Worm (Caenorhabditis elegans) whole organism, L2 larva: ENCODE results near the gene cfap-36.

Source experiments
- C34F6.9 ChIP-seq: fragments of 150-350 bp; optimal IDR thresholded peaks from 2 replicates; lab custom pipeline; 2014; ENCODE audit warnings: missing biosample characterization, missing genetic modification characterization
- F13H6.1 ChIP-seq: sonication (generic microtip); optimal IDR thresholded peaks from 2 replicates; lab custom pipeline; 2016; ENCODE audit warnings: missing genetic modification characterization, missing compliant biosample characterization
- R02D3.7 ChIP-seq: fragments of 150-350 bp; optimal IDR thresholded peaks from 2 replicates; lab custom pipeline; 2014; ENCODE audit warnings: missing biosample characterization, missing genetic modification characterization
- Y55F3AM.14 ChIP-seq: fragments of 200-800 bp; sonication (Bioruptor generic); optimal IDR thresholded peaks from 2 replicates; lab custom pipeline; 2018; ENCODE audit warnings: mild to moderate bottlenecking, missing genetic modification characterization, missing compliant biosample characterization
- ZK546.5 ChIP-seq: sonication (generic microtip); optimal IDR thresholded peaks from 2 replicates; lab custom pipeline; 2017; ENCODE audit warnings: missing biosample characterization, missing genetic modification characterization
- alr-1 ChIP-seq: fragments of 150-350 bp; optimal IDR thresholded peaks from 2 replicates; lab custom pipeline; 2014; ENCODE audit warnings: missing biosample characterization, missing genetic modification characterization
- aly-2 ChIP-seq: fragments of 150-350 bp; optimal IDR thresholded peaks from 2 replicates; lab custom pipeline; 2014; ENCODE audit warnings: missing biosample characterization, missing genetic modification characterization
- ama-1 ChIP-seq: fragments of 150-350 bp; optimal IDR thresholded peaks from 2 replicates; lab custom pipeline; 2018; ENCODE audit warnings: inconsistent platforms
- blmp-1 ChIP-seq: sonication (generic microtip); optimal IDR thresholded peaks from 2 replicates; lab custom pipeline; 2017; ENCODE audit warnings: missing genetic modification characterization, mild to moderate bottlenecking, missing compliant biosample characterization, antibody characterized with exemption, moderate library complexity; ENCODE audit not compliant: insufficient read depth
- ceh-16 ChIP-seq: fragments of 150-350 bp; optimal IDR thresholded peaks from 2 replicates; lab custom pipeline; 2014; ENCODE audit warnings: missing biosample characterization, missing genetic modification characterization
- ceh-82 ChIP-seq: fragments of 150-350 bp; optimal IDR thresholded peaks from 2 replicates; lab custom pipeline; 2014; ENCODE audit warnings: missing biosample characterization, missing genetic modification characterization
- crh-2 ChIP-seq: sonication (generic microtip); optimal IDR thresholded peaks from 2 replicates; lab custom pipeline; 2017; ENCODE audit warnings: missing biosample characterization, missing genetic modification characterization
- dmd-4 ChIP-seq: sonication (generic microtip); optimal IDR thresholded peaks from 2 replicates; lab custom pipeline; 2017; ENCODE audit warnings: missing biosample characterization, missing genetic modification characterization
- egl-27 ChIP-seq: sonication (generic microtip); optimal IDR thresholded peaks from 3 replicates; lab custom pipeline; 2017; ENCODE audit warnings: missing biosample characterization, missing genetic modification reagents, missing genetic modification characterization
- elt-1 ChIP-seq: fragments of 150-350 bp; optimal IDR thresholded peaks from 2 replicates; lab custom pipeline; 2014; ENCODE audit warnings: missing biosample characterization, missing genetic modification characterization
- elt-3 ChIP-seq: sonication (generic microtip); optimal IDR thresholded peaks from 2 replicates; lab custom pipeline; 2017; ENCODE audit warnings: missing biosample characterization, missing genetic modification characterization
- fos-1 ChIP-seq: fragments of 150-350 bp; optimal IDR thresholded peaks from 2 replicates; lab custom pipeline; 2014; ENCODE audit warnings: missing biosample characterization, missing genetic modification characterization
- gmeb-1 ChIP-seq: fragments of 150-350 bp; optimal IDR thresholded peaks from 2 replicates; lab custom pipeline; 2014; ENCODE audit warnings: missing biosample characterization, missing genetic modification characterization
- lin-11 ChIP-seq: fragments of 150-350 bp; sonication (generic microtip); optimal IDR thresholded peaks from 2 replicates; lab custom pipeline; 2014; ENCODE audit warnings: missing biosample characterization, missing genetic modification characterization, inconsistent platforms, mixed read lengths
- lin-13 ChIP-seq: fragments of 150-350 bp; optimal IDR thresholded peaks from 2 replicates; lab custom pipeline; 2014; ENCODE audit warnings: missing biosample characterization, missing genetic modification reagents, missing genetic modification characterization
- lin-39 ChIP-seq: fragments of 150-350 bp; optimal IDR thresholded peaks from 2 replicates; lab custom pipeline; 2014; ENCODE audit warnings: missing biosample characterization, missing genetic modification reagents, missing genetic modification characterization
- lsy-2 ChIP-seq, 2 experiments: fragments of 150-350 bp in 1 of 2; sonication (generic microtip) in 1 of 2; optimal IDR thresholded peaks; 2 replicates each; lab custom pipeline; 2014 to 2017; ENCODE audit warnings: missing biosample characterization in 2 of 2, missing genetic modification characterization in 2 of 2
- mab-5 ChIP-seq: fragments of 150-350 bp; optimal IDR thresholded peaks from 2 replicates; lab custom pipeline; 2014; ENCODE audit warnings: missing biosample characterization, missing genetic modification characterization
- mbf-1 ChIP-seq: sonication (generic microtip); optimal IDR thresholded peaks from 2 replicates; lab custom pipeline; 2017; ENCODE audit warnings: missing biosample characterization, missing genetic modification characterization
- mdl-1 ChIP-seq, 2 experiments: fragments of 150-350 bp in 1 of 2; sonication (generic microtip) in 1 of 2; optimal IDR thresholded peaks; 2 replicates each; lab custom pipeline; 2017; ENCODE audit warnings: missing biosample characterization in 2 of 2, missing genetic modification characterization in 2 of 2
- nhr-10 ChIP-seq: sonication (generic microtip); optimal IDR thresholded peaks from 2 replicates; lab custom pipeline; 2017; ENCODE audit warnings: missing biosample characterization, missing genetic modification characterization
- nhr-11 ChIP-seq: fragments of 150-350 bp; optimal IDR thresholded peaks from 2 replicates; lab custom pipeline; 2014; ENCODE audit warnings: missing biosample characterization, missing genetic modification characterization
- nhr-12 ChIP-seq: fragments of 150-350 bp; optimal IDR thresholded peaks from 2 replicates; lab custom pipeline; 2014; ENCODE audit warnings: missing biosample characterization, missing genetic modification characterization
- nhr-129 ChIP-seq: fragments of 150-350 bp; optimal IDR thresholded peaks from 2 replicates; lab custom pipeline; 2014; ENCODE audit warnings: missing biosample characterization, missing genetic modification characterization
- nhr-21 ChIP-seq: fragments of 150-350 bp; optimal IDR thresholded peaks from 2 replicates; lab custom pipeline; 2014; ENCODE audit warnings: missing biosample characterization, missing genetic modification characterization
- nhr-23 ChIP-seq: fragments of 150-350 bp; optimal IDR thresholded peaks from 2 replicates; lab custom pipeline; 2014; ENCODE audit warnings: missing biosample characterization, missing genetic modification reagents, missing genetic modification characterization
- nhr-237 ChIP-seq: fragments of 150-350 bp; optimal IDR thresholded peaks from 2 replicates; lab custom pipeline; 2014; ENCODE audit warnings: missing biosample characterization, missing genetic modification characterization
- nhr-25 ChIP-seq: fragments of 150-350 bp; sonication (generic microtip); optimal IDR thresholded peaks from 3 replicates; lab custom pipeline; 2014; ENCODE audit warnings: missing biosample characterization, missing genetic modification characterization
- nhr-6 ChIP-seq: fragments of 150-350 bp; optimal IDR thresholded peaks from 2 replicates; lab custom pipeline; 2014; ENCODE audit warnings: missing biosample characterization, missing genetic modification characterization
- nhr-77 ChIP-seq: fragments of 150-350 bp; optimal IDR thresholded peaks from 2 replicates; lab custom pipeline; 2014; ENCODE audit warnings: missing biosample characterization, missing genetic modification characterization
- peb-1 ChIP-seq: fragments of 150-350 bp; optimal IDR thresholded peaks from 2 replicates; lab custom pipeline; 2014; ENCODE audit warnings: missing biosample characterization, missing genetic modification characterization
- sem-4 ChIP-seq: fragments of 150-350 bp; optimal IDR thresholded peaks from 2 replicates; lab custom pipeline; 2014; ENCODE audit warnings: missing biosample characterization, missing genetic modification reagents, missing genetic modification characterization
- skn-1 ChIP-seq: sonication (generic microtip); optimal IDR thresholded peaks from 2 replicates; lab custom pipeline; 2017; ENCODE audit warnings: missing biosample characterization, missing genetic modification characterization
- sma-3 ChIP-seq: sonication (generic microtip); optimal IDR thresholded peaks from 2 replicates; lab custom pipeline; 2016; ENCODE audit warnings: missing genetic modification reagents, missing genetic modification characterization, missing compliant biosample characterization
- sma-9 ChIP-seq, 2 experiments: fragments of 150-350 bp in 1 of 2; sonication (generic microtip) in 1 of 2; optimal IDR thresholded peaks; 2 replicates each; lab custom pipeline; 2014 to 2016; ENCODE audit warnings: missing genetic modification characterization in 2 of 2, mild to moderate bottlenecking in 1 of 2, missing biosample characterization in 1 of 2, missing compliant biosample characterization in 1 of 2, missing genetic modification reagents in 1 of 2, moderate library complexity in 1 of 2
- snpc-4 ChIP-seq: fragments of 150-350 bp; optimal IDR thresholded peaks from 2 replicates; lab custom pipeline; 2014; ENCODE audit warnings: missing biosample characterization, missing genetic modification characterization
- unc-39 ChIP-seq: fragments of 150-350 bp; optimal IDR thresholded peaks from 2 replicates; lab custom pipeline; 2014; ENCODE audit warnings: missing biosample characterization, missing genetic modification characterization
- unc-55 ChIP-seq: fragments of 150-350 bp; sonication (generic microtip); optimal IDR thresholded peaks from 3 replicates; lab custom pipeline; 2014; ENCODE audit warnings: missing biosample characterization, missing genetic modification reagents, missing genetic modification characterization
- unc-62 ChIP-seq: fragments of 150-350 bp; optimal IDR thresholded peaks from 2 replicates; lab custom pipeline; 2014; ENCODE audit warnings: missing biosample characterization, missing genetic modification reagents, missing genetic modification characterization
- zag-1 ChIP-seq: fragments of 150-350 bp; optimal IDR thresholded peaks from 2 replicates; lab custom pipeline; 2014; ENCODE audit warnings: missing biosample characterization, missing genetic modification characterization
- ztf-1 ChIP-seq: fragments of 200-800 bp; sonication (Bioruptor generic); conservative IDR thresholded peaks from 2 replicates; pipeline ENCODE4 v1.3.6; 2022; ENCODE audit warnings: missing genetic modification characterization, missing compliant biosample characterization
- ztf-11 ChIP-seq: sonication (generic microtip); optimal IDR thresholded peaks from 2 replicates; lab custom pipeline; 2017; ENCODE audit warnings: missing biosample characterization, missing genetic modification characterization
- ztf-4 ChIP-seq: fragments of 150-350 bp; optimal IDR thresholded peaks from 2 replicates; lab custom pipeline; 2014; ENCODE audit warnings: missing biosample characterization, missing genetic modification characterization

Gene cfap-36

DNA sequence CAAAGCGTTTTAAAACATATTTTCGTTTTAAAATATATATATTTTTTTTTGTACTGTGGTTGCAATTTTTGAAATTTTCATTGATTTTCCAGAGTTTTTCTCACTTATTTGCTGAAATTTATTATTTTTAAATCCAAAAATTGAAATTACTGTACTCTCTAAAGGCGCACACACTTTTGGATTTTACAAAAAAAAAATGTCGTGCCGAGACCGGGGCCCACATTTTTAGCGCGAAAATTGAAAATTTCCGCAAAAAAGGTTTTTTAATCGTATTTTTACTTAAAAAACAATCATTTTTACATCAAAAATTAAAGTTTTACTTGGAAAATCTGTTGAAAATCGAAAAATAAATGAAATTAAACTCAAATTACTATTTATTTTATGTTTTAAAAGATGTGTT, 13.1 kb upstream of the cfap-36 start:
- TF ChIP-seq peb-1 (tag; lab: Kevin White, UChicago) (no peak), zag-1 (no peak), ztf-1 (no peak), nhr-11 (no peak), nhr-25 (tag; lab: Kevin White, UChicago) (no peak), sma-3 (GFP tag; lab: Kevin White, UChicago) (no peak), alr-1 (tag; lab: Kevin White, UChicago) (no peak), mdl-1 (tag; optimal IDR thresholded peaks at IDR 0.05; lab: Kevin White, UChicago) (no peak), lin-11 (no peak), dmd-4 (tag; lab: Kevin White, UChicago) (no peak), nhr-10 (no peak)

DNA sequence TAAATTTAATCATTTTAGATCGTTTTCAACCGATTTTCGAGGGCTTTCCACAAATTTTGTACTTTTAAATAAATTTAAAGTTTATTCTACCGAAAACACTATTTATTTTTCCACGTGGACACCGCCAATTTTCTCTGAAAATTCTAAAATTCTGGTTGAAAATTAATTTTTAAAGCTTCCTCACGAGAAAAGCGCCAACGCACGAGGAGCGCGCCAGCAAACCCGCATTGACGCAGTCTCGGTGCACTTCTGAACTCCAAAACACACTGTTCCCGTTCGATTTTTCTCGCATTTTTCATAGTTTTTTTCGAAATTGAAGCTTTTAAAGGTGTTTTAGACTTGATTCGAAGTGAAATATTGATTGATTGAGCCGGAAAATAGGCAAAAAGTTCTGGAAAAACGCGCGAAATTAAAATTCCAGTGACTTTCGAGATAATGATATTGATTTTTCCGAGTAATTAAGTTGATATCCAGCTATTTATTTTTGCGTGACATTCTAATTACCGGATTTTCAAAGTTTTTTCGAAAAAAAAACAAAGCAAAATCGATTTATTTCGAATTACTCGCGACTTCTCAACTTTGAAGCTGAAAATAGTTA, 5.0 kb upstream of the cfap-36 start, which contains the start of gene cul-3:
Gene cul-3, plus strand, starts transcription at position 548 of the 598 bp plus-strand sequence.
- TF ChIP-seq gmeb-1: peak; percentile 79
- no peak for TF ChIP-seq elt-1 (tag; lab: Kevin White, UChicago)
- no peak for TF ChIP-seq nhr-11
- TF ChIP-seq nhr-10: peak; percentile 39
- no peak for TF ChIP-seq blmp-1 (tag; lab: Kevin White, UChicago)
- TF ChIP-seq C34F6.9 (tag; lab: Kevin White, UChicago): peak; percentile 73
- TF ChIP-seq unc-55 (GFP tag; lab: Kevin White, UChicago): peak; percentile 65
- TF ChIP-seq peb-1 (tag; lab: Kevin White, UChicago): no peak
- TF ChIP-seq nhr-25 (tag; lab: Kevin White, UChicago): peak; percentile 61
- no peak for TF ChIP-seq R02D3.7 (tag; lab: Kevin White, UChicago)
- TF ChIP-seq mab-5 (tag; lab: Kevin White, UChicago): peak; percentile 28
- peak; percentile 48 for TF ChIP-seq lin-13 (GFP tag; lab: Kevin White, UChicago)
- TF ChIP-seq mbf-1 (tag; lab: Kevin White, UChicago): no peak
- TF ChIP-seq F13H6.1: peak; percentile 56
- TF ChIP-seq crh-2 (tag; lab: Kevin White, UChicago): peak; percentile 72
- no peak for TF ChIP-seq lin-39 (tag; lab: Kevin White, UChicago)
- TF ChIP-seq nhr-77 (tag; lab: Kevin White, UChicago): no peak
- no peak for TF ChIP-seq unc-39 (tag; lab: Kevin White, UChicago)
- no peak for TF ChIP-seq Y55F3AM.14
- no peak for TF ChIP-seq nhr-23 (tag; lab: Kevin White, UChicago)
- no peak for TF ChIP-seq sem-4 (tag; lab: Kevin White, UChicago)
- TF ChIP-seq lin-11: peak; percentile 19
- TF ChIP-seq dmd-4 (tag; lab: Kevin White, UChicago): no peak
- TF ChIP-seq ceh-82 (tag; lab: Kevin White, UChicago): no peak
- no peak for TF ChIP-seq elt-3
- TF ChIP-seq ztf-4 (tag; lab: Kevin White, UChicago): peak; percentile 3
- TF ChIP-seq ceh-16 (tag; lab: Kevin White, UChicago): no peak
- no peak for TF ChIP-seq nhr-12 (tag; lab: Kevin White, UChicago)
- peak; percentile 15 for TF ChIP-seq fos-1
- TF ChIP-seq mdl-1 (tag; optimal IDR thresholded peaks at IDR 0.05; lab: Kevin White, UChicago): no peak
- TF ChIP-seq skn-1 (tag; lab: Kevin White, UChicago): no peak
- TF ChIP-seq nhr-129 (tag; lab: Kevin White, UChicago): peak; percentile 24
- TF ChIP-seq nhr-6 (tag; lab: Kevin White, UChicago): no peak
- no peak for TF ChIP-seq ama-1 (lab: Kevin White, UChicago)
- TF ChIP-seq nhr-21 (tag; lab: Kevin White, UChicago): peak; percentile 36
- peak; percentile 39 for TF ChIP-seq sma-3 (GFP tag; lab: Kevin White, UChicago)
- TF ChIP-seq egl-27 (tag; lab: Kevin White, UChicago): peak; percentile 42
- TF ChIP-seq sma-9 (GFP tag; optimal IDR thresholded peaks at IDR 0.05; lab: Kevin White, UChicago): no peak
- no peak for TF ChIP-seq sma-9 (tag; optimal IDR thresholded peaks at IDR 0.05; lab: Kevin White, UChicago)
- no peak for TF ChIP-seq zag-1
- no peak for TF ChIP-seq ztf-1
- no peak for TF ChIP-seq aly-2 (tag; lab: Kevin White, UChicago)
- no peak for TF ChIP-seq unc-62
- no peak for TF ChIP-seq nhr-237 (tag; lab: Kevin White, UChicago)
- no peak for TF ChIP-seq ztf-11 (tag; lab: Kevin White, UChicago)
- TF ChIP-seq lsy-2 (tag; optimal IDR thresholded peaks at IDR 0.05; lab: Kevin White, UChicago): peak; percentile 74 to 84
- TF ChIP-seq ZK546.5 (tag; lab: Kevin White, UChicago): no peak
- TF ChIP-seq alr-1 (tag; lab: Kevin White, UChicago): no peak
- no peak for TF ChIP-seq snpc-4
